Fruit fly (Drosophila melanogaster): ENCODE measurements around the gene CG17271.

Gene CG17271

DNA sequence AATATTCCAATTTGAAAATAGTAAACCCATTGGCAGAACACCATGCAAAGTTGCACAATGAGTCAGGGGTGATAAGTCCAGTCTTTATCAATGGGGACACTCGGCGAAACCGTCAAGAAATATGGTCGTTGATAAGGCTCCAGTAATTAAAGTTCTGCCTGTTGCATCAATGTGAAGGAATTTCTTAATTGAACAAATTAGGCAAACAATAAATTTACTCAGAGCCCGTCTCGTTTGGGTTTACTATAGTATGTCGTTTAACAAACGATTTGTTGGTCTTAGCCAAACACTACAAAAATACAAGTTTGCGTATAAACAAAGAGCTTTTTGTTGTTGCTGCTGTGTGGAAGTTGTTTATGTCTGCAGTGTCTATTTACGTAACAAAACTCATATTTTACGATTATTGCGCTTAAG is 13.1 kb upstream of the CG17271 start (continued):
- no peak for TF ChIP-seq disco-r (GFP tag; optimal IDR thresholded peaks at IDR 0.05)
- TF ChIP-seq ranshi (GFP tag; IDR thresholded peaks at IDR 0.05), result peak; percentile 47; the same call in 1 of the 2 replicates
- peak; percentile 36 for TF ChIP-seq CG6813 (GFP tag; optimal IDR thresholded peaks at IDR 0.05)
- no peak for TF ChIP-seq CG10321 (GFP tag; IDR thresholded peaks at IDR 0.05)
- peak; percentile 50 for TF ChIP-seq Vsx1 (GFP tag; optimal IDR thresholded peaks at IDR 0.05)
- no peak for TF ChIP-seq esg (GFP tag; conservative IDR thresholded peaks at IDR 0.05)
- TF ChIP-seq CG10147 (GFP tag; optimal IDR thresholded peaks at IDR 0.05), result peak; percentile 33
- TF ChIP-seq CG30020 (tag; optimal IDR thresholded peaks at IDR 0.05), result no peak
- no peak for TF ChIP-seq CG5245 (GFP tag; optimal IDR thresholded peaks at IDR 0.05)
- TF ChIP-seq Lhr (GFP tag; optimal IDR thresholded peaks at IDR 0.05), result no peak
- no peak for TF ChIP-seq cad (GFP tag; optimal IDR thresholded peaks at IDR 0.05)
- TF ChIP-seq Ptx1 (GFP tag; IDR thresholded peaks at IDR 0.05), result no peak
- TF ChIP-seq gro (GFP tag; optimal IDR thresholded peaks at IDR 0.05), result no peak
- no peak for TF ChIP-seq Dip3 (GFP tag; optimal IDR thresholded peaks at IDR 0.05)
- TF ChIP-seq CG17385 (GFP tag; optimal IDR thresholded peaks at IDR 0.05), result peak; percentile 38
- TF ChIP-seq trh (GFP tag; optimal IDR thresholded peaks at IDR 0.05), result no peak
- TF ChIP-seq CG8089 (GFP tag; optimal IDR thresholded peaks at IDR 0.05), result peak; percentile 46
- no peak for TF ChIP-seq onecut (GFP tag; IDR thresholded peaks at IDR 0.05)
- TF ChIP-seq Max (GFP tag; optimal IDR thresholded peaks at IDR 0.05), result peak; percentile 8
- no peak for TF ChIP-seq Doc3 (GFP tag; IDR thresholded peaks at IDR 0.05; ENCODE audit: partially characterized antibody)
- no peak for TF ChIP-seq jumu (GFP tag; optimal IDR thresholded peaks at IDR 0.05)
- peak; percentile 8 for TF ChIP-seq tap (tag; optimal IDR thresholded peaks at IDR 0.05)
- no peak for TF ChIP-seq CG43689 (GFP tag; IDR thresholded peaks at IDR 0.05)
- TF ChIP-seq pfk (GFP tag; optimal IDR thresholded peaks at IDR 0.05), result no peak
- TF ChIP-seq so (GFP tag; IDR thresholded peaks at IDR 0.05), result no peak
- peak; percentile 53 for TF ChIP-seq Sox102F (GFP tag; optimal IDR thresholded peaks at IDR 0.05)
- no peak for TF ChIP-seq CG13624 (GFP tag; optimal IDR thresholded peaks at IDR 0.05)
- no peak for TF ChIP-seq ap (GFP tag; IDR thresholded peaks at IDR 0.05)
- no peak for TF ChIP-seq unc-4 (GFP tag; IDR thresholded peaks at IDR 0.05; ENCODE audit: partially characterized antibody)
- no peak for TF ChIP-seq CG2199 (GFP tag; IDR thresholded peaks at IDR 0.05)
- no peak for TF ChIP-seq pan (optimal IDR thresholded peaks at IDR 0.05)
- TF ChIP-seq pan (GFP tag; optimal IDR thresholded peaks at IDR 0.05 in 1 of 2, IDR thresholded peaks at IDR 0.05 in 1 of 2), result no peak
- no peak for TF ChIP-seq ro (GFP tag; IDR thresholded peaks at IDR 0.05)
- TF ChIP-seq dimm (GFP tag; IDR thresholded peaks at IDR 0.05), result no peak
- TF ChIP-seq Atf6 (GFP tag; IDR thresholded peaks at IDR 0.05), result peak; percentile 61
- TF ChIP-seq nom (GFP tag; optimal IDR thresholded peaks at IDR 0.05), result no peak
- TF ChIP-seq TFAM (GFP tag; optimal IDR thresholded peaks at IDR 0.05), result no peak
- peak; percentile 71 for TF ChIP-seq Hmr (GFP tag; optimal IDR thresholded peaks at IDR 0.05)
- no peak for TF ChIP-seq CG14965 (GFP tag; optimal IDR thresholded peaks at IDR 0.05; ENCODE audit: borderline replicate concordance)
- no peak for TF ChIP-seq ttk (GFP tag; IDR thresholded peaks at IDR 0.05)
- no peak for TF ChIP-seq Myb (GFP tag; optimal IDR thresholded peaks at IDR 0.05)
- TF ChIP-seq ewg (GFP tag; optimal IDR thresholded peaks at IDR 0.05), result peak; percentile 24
- TF ChIP-seq cas (GFP tag; IDR thresholded peaks at IDR 0.05), result no peak
- peak; percentile 64; the same call in 1 of the 3 replicates for TF ChIP-seq gce (GFP tag; IDR thresholded peaks at IDR 0.05)
- no peak for TF ChIP-seq hkb (optimal IDR thresholded peaks at IDR 0.05)
- peak; percentile 59 for TF ChIP-seq hkb (GFP tag; IDR thresholded peaks at IDR 0.05)
- no peak for TF ChIP-seq insv (GFP tag; optimal IDR thresholded peaks at IDR 0.05)
- TF ChIP-seq kay (GFP tag; optimal IDR thresholded peaks at IDR 0.05), result no peak
- no peak for TF ChIP-seq CG11560 (tag; IDR thresholded peaks at IDR 0.05)
- peak; percentile 74 for TF ChIP-seq BtbVII (GFP tag; optimal IDR thresholded peaks at IDR 0.05)
- TF ChIP-seq CG6654 (GFP tag; optimal IDR thresholded peaks at IDR 0.05), result no peak
- no peak for TF ChIP-seq Hr51 (GFP tag; optimal IDR thresholded peaks at IDR 0.05)
- no peak for TF ChIP-seq CG3995 (GFP tag; optimal IDR thresholded peaks at IDR 0.05)
